Worm (Caenorhabditis elegans) whole organism, L4 larva: ENCODE data around the gene M110.7.

Experiments
- D1046.2 ChIP-seq: fragments of 200-800 bp; sonication (Bioruptor generic); IDR thresholded peaks from 2 replicates; pipeline ENCODE4 v1.3.6; 2022; ENCODE audit warnings: missing genetic modification characterization, missing compliant biosample characterization
- F10B5.3 ChIP-seq: sonication (generic microtip); optimal IDR thresholded peaks from 2 replicates; lab custom pipeline; 2016; ENCODE audit warnings: mild to moderate bottlenecking, missing genetic modification characterization, missing compliant biosample characterization
- F26F4.8 ChIP-seq: fragments of 200-800 bp; sonication (Bioruptor generic); conservative IDR thresholded peaks from 2 replicates; pipeline ENCODE4 v1.3.6; 2022; ENCODE audit warnings: missing genetic modification characterization, missing compliant biosample characterization
- R02D3.7 ChIP-seq: fragments of 150-350 bp; sonication (generic microtip); optimal IDR thresholded peaks from 3 replicates; lab custom pipeline; 2014; ENCODE audit warnings: missing biosample characterization, missing genetic modification characterization
- T20F7.1 ChIP-seq: fragments of 200-800 bp; sonication (Bioruptor generic); optimal IDR thresholded peaks from 2 replicates; lab custom pipeline; 2018; ENCODE audit warnings: mild to moderate bottlenecking, missing genetic modification characterization, missing compliant biosample characterization
- Y75B8A.6 ChIP-seq: fragments of 200-800 bp; sonication (Bioruptor generic); IDR thresholded peaks from 2 replicates; pipeline ENCODE4 v1.3.6; 2022; ENCODE audit warnings: missing genetic modification reagents, missing genetic modification characterization, missing compliant biosample characterization
- aha-1 ChIP-seq: fragments of 150-350 bp; peaks from one replicate; lab custom pipeline; 2014; ENCODE audit warnings: missing biosample characterization, missing genetic modification characterization
- ama-1 ChIP-seq: fragments of 150-350 bp; optimal IDR thresholded peaks from 2 replicates; lab custom pipeline; 2014; ENCODE audit warnings: inconsistent platforms, mixed read lengths
- arid-1 ChIP-seq: fragments of 200-800 bp; sonication (Bioruptor generic); conservative IDR thresholded peaks from 2 replicates; pipeline ENCODE4 v1.3.6; 2022; ENCODE audit warnings: missing genetic modification reagents, missing genetic modification characterization, missing compliant biosample characterization
- attf-4 ChIP-seq: sonication (generic microtip); optimal IDR thresholded peaks from 3 replicates; lab custom pipeline; 2017; ENCODE audit warnings: missing biosample characterization, missing genetic modification characterization
- ceh-20 ChIP-seq: fragments of 200-800 bp; sonication (Bioruptor generic); IDR thresholded peaks from 2 replicates; pipeline ENCODE4 v1.3.6; 2022; ENCODE audit warnings: missing genetic modification reagents, missing genetic modification characterization, missing compliant biosample characterization
- ceh-28 ChIP-seq: fragments of 150-350 bp; optimal IDR thresholded peaks from 2 replicates; lab custom pipeline; 2014; ENCODE audit warnings: missing biosample characterization, missing genetic modification reagents, missing genetic modification characterization
- ceh-62 ChIP-seq: sonication (generic microtip); optimal IDR thresholded peaks from 2 replicates; lab custom pipeline; 2017; ENCODE audit warnings: missing biosample characterization, missing genetic modification characterization
- ces-1 ChIP-seq: fragments of 150-350 bp; sonication (generic microtip); optimal IDR thresholded peaks from 4 replicates; lab custom pipeline; 2014; ENCODE audit warnings: missing biosample characterization, missing genetic modification reagents, missing genetic modification characterization
- cey-2 ChIP-seq: sonication (generic microtip); optimal IDR thresholded peaks from 3 replicates; lab custom pipeline; 2017; ENCODE audit warnings: missing genetic modification characterization, mild to moderate bottlenecking, missing compliant biosample characterization, antibody characterized with exemption, borderline replicate concordance; ENCODE audit not compliant: insufficient read depth
- daf-12 ChIP-seq: fragments of 150-350 bp; optimal IDR thresholded peaks from 2 replicates; lab custom pipeline; 2014; ENCODE audit warnings: missing biosample characterization, missing genetic modification reagents, missing genetic modification characterization
- daf-16 ChIP-seq, 3 experiments: sonication (generic microtip); optimal IDR thresholded peaks; 2 replicates each; lab custom pipeline; 2016 to 2017; ENCODE audit warnings: missing genetic modification characterization in 3 of 3, missing genetic modification reagents in 3 of 3, mild to moderate bottlenecking in 2 of 3, missing compliant biosample characterization in 2 of 3, missing biosample characterization in 1 of 3, moderate library complexity in 1 of 3
- daf-19 ChIP-seq: fragments of 200-800 bp; sonication (Bioruptor generic); conservative IDR thresholded peaks from 2 replicates; pipeline ENCODE4 v1.3.6; 2022; ENCODE audit warnings: missing genetic modification characterization, missing compliant biosample characterization
- daf-8 ChIP-seq: fragments of 200-800 bp; sonication (Bioruptor generic); IDR thresholded peaks from 2 replicates; pipeline ENCODE4 v1.3.6; 2022; ENCODE audit warnings: missing genetic modification characterization, missing compliant biosample characterization
- dmd-6 ChIP-seq: fragments of 200-800 bp; sonication (Bioruptor generic); IDR thresholded peaks from 2 replicates; pipeline ENCODE4 v1.3.6; 2022; ENCODE audit warnings: missing genetic modification reagents, missing genetic modification characterization, missing compliant biosample characterization
- dmd-8 ChIP-seq: fragments of 200-800 bp; sonication (Bioruptor generic); IDR thresholded peaks from 2 replicates; pipeline ENCODE4 v1.3.6; 2022; ENCODE audit warnings: missing genetic modification characterization, missing compliant biosample characterization
- dmd-9 ChIP-seq: fragments of 200-800 bp; sonication (Bioruptor generic); IDR thresholded peaks from 2 replicates; pipeline ENCODE4 v1.3.6; 2022; ENCODE audit warnings: missing genetic modification reagents, missing genetic modification characterization, missing compliant biosample characterization
- dve-1 ChIP-seq: sonication (generic microtip); optimal IDR thresholded peaks from 2 replicates; lab custom pipeline; 2017; ENCODE audit warnings: antibody characterized with exemption, mild to moderate bottlenecking, missing genetic modification characterization, missing compliant biosample characterization; ENCODE audit not compliant: insufficient read depth
- egl-27 ChIP-seq: sonication (generic microtip); optimal IDR thresholded peaks from 3 replicates; lab custom pipeline; 2017; ENCODE audit warnings: missing biosample characterization, missing genetic modification reagents, missing genetic modification characterization
- fos-1 ChIP-seq: fragments of 150-350 bp; optimal IDR thresholded peaks from 2 replicates; lab custom pipeline; 2014; ENCODE audit warnings: missing biosample characterization, missing genetic modification characterization
- gei-8 ChIP-seq: fragments of 200-800 bp; sonication (Bioruptor generic); optimal IDR thresholded peaks from 2 replicates; lab custom pipeline; 2018; ENCODE audit warnings: mild to moderate bottlenecking, missing genetic modification characterization, missing compliant biosample characterization
- hlh-11 ChIP-seq: fragments of 200-800 bp; sonication (Bioruptor generic); optimal IDR thresholded peaks from 2 replicates; lab custom pipeline; 2018; ENCODE audit warnings: mild to moderate bottlenecking, missing genetic modification characterization, missing compliant biosample characterization
- lim-7 ChIP-seq: fragments of 200-800 bp; sonication (Bioruptor generic); IDR thresholded peaks from 2 replicates; pipeline ENCODE4 v1.3.6; 2022; ENCODE audit warnings: missing genetic modification characterization, missing compliant biosample characterization
- lin-15B ChIP-seq: fragments of 150-350 bp; sonication (generic microtip); optimal IDR thresholded peaks from 3 replicates; lab custom pipeline; 2014; ENCODE audit warnings: missing biosample characterization, missing genetic modification characterization
- lin-39 ChIP-seq: fragments of 150-350 bp; optimal IDR thresholded peaks from 2 replicates; lab custom pipeline; 2014; ENCODE audit warnings: missing biosample characterization, missing genetic modification reagents, missing genetic modification characterization
- madf-5 ChIP-seq, 2 experiments: fragments of 200-800 bp; sonication (Bioruptor generic); IDR thresholded peaks; 2 replicates each; pipeline ENCODE4 v1.3.6; 2022; ENCODE audit warnings: missing compliant biosample characterization in 2 of 2, missing genetic modification characterization in 2 of 2
- madf-9 ChIP-seq: fragments of 200-800 bp; sonication (Bioruptor generic); conservative IDR thresholded peaks from 2 replicates; pipeline ENCODE4 v1.3.6; 2022; ENCODE audit warnings: missing genetic modification reagents, missing genetic modification characterization, missing compliant biosample characterization
- mdt-29 ChIP-seq: fragments of 200-800 bp; sonication (Bioruptor generic); IDR thresholded peaks from 2 replicates; pipeline ENCODE4 v1.3.6; 2022; ENCODE audit warnings: missing genetic modification reagents, missing genetic modification characterization, missing compliant biosample characterization
- mxl-3 ChIP-seq: fragments of 200-800 bp; sonication (Bioruptor generic); optimal IDR thresholded peaks from 2 replicates; lab custom pipeline; 2018; ENCODE audit warnings: mild to moderate bottlenecking, missing genetic modification characterization, missing compliant biosample characterization
- nhr-10 ChIP-seq: fragments of 150-350 bp; optimal IDR thresholded peaks from 2 replicates; lab custom pipeline; 2014; ENCODE audit warnings: missing biosample characterization, missing genetic modification characterization
- nhr-11 ChIP-seq: fragments of 150-350 bp; optimal IDR thresholded peaks from 2 replicates; lab custom pipeline; 2014; ENCODE audit warnings: missing biosample characterization, missing genetic modification characterization
- nhr-111 ChIP-seq: fragments of 200-800 bp; sonication (Bioruptor generic); optimal IDR thresholded peaks from 2 replicates; lab custom pipeline; 2018; ENCODE audit warnings: mild to moderate bottlenecking, missing genetic modification characterization, missing compliant biosample characterization
- nhr-28 ChIP-seq: fragments of 150-350 bp; optimal IDR thresholded peaks from 2 replicates; lab custom pipeline; 2014; ENCODE audit warnings: missing biosample characterization, missing genetic modification characterization
- nhr-48 ChIP-seq: sonication (generic microtip); optimal IDR thresholded peaks from 2 replicates; lab custom pipeline; 2016; ENCODE audit warnings: mild to moderate bottlenecking, missing genetic modification characterization, missing compliant biosample characterization
- nhr-76 ChIP-seq: fragments of 150-350 bp; optimal IDR thresholded peaks from 2 replicates; lab custom pipeline; 2014; ENCODE audit warnings: missing biosample characterization, missing genetic modification characterization
- php-3 ChIP-seq: fragments of 200-800 bp; sonication (Bioruptor generic); IDR thresholded peaks from 2 replicates; pipeline ENCODE4 v1.3.6; 2022; ENCODE audit warnings: missing genetic modification reagents, missing genetic modification characterization, missing compliant biosample characterization
- skn-1 ChIP-seq: fragments of 150-350 bp; optimal IDR thresholded peaks from 2 replicates; lab custom pipeline; 2014; ENCODE audit warnings: missing biosample characterization, missing genetic modification characterization
- snpc-1.2 ChIP-seq: fragments of 200-800 bp; sonication (Bioruptor generic); IDR thresholded peaks from 2 replicates; pipeline ENCODE4 v1.3.6; 2022; ENCODE audit warnings: missing genetic modification reagents, missing genetic modification characterization, missing compliant biosample characterization
- spr-3 ChIP-seq: fragments of 200-800 bp; sonication (Bioruptor generic); optimal IDR thresholded peaks from 2 replicates; lab custom pipeline; 2018; ENCODE audit warnings: mild to moderate bottlenecking, missing genetic modification characterization, missing compliant biosample characterization
- tra-1 ChIP-seq: fragments of 200-800 bp; sonication (Bioruptor generic); IDR thresholded peaks from 2 replicates; pipeline ENCODE4 v1.3.6; 2022; ENCODE audit warnings: missing genetic modification reagents, missing genetic modification characterization, missing compliant biosample characterization
- unc-130 ChIP-seq: sonication (generic microtip); optimal IDR thresholded peaks from 2 replicates; lab custom pipeline; 2016; ENCODE audit warnings: missing genetic modification reagents, missing genetic modification characterization, missing compliant biosample characterization
- unc-39 ChIP-seq: sonication (generic microtip); optimal IDR thresholded peaks from 2 replicates; lab custom pipeline; 2017; ENCODE audit warnings: missing biosample characterization, missing genetic modification characterization
- unc-62 ChIP-seq, 3 experiments: fragments of 150-350 bp in 1 of 3; sonication (generic microtip); optimal IDR thresholded peaks in 2 of 3; peaks in 1 of 3; 1 replicate in 1 of 3; 2 replicates in 2 of 3; lab custom pipeline; 2014 to 2017; ENCODE audit warnings: missing biosample characterization in 3 of 3, missing genetic modification characterization in 3 of 3, missing genetic modification reagents in 3 of 3, missing genotype in 1 of 3
- vab-7 ChIP-seq: fragments of 200-800 bp; sonication (Bioruptor generic); IDR thresholded peaks from 2 replicates; pipeline ENCODE4 v1.3.6; 2022; ENCODE audit warnings: missing genetic modification reagents, missing genetic modification characterization, missing compliant biosample characterization
- zfp-2 ChIP-seq: sonication (generic microtip); optimal IDR thresholded peaks from 2 replicates; lab custom pipeline; 2016; ENCODE audit warnings: mild to moderate bottlenecking, missing genetic modification characterization, missing compliant biosample characterization

Gene M110.7

DNA sequence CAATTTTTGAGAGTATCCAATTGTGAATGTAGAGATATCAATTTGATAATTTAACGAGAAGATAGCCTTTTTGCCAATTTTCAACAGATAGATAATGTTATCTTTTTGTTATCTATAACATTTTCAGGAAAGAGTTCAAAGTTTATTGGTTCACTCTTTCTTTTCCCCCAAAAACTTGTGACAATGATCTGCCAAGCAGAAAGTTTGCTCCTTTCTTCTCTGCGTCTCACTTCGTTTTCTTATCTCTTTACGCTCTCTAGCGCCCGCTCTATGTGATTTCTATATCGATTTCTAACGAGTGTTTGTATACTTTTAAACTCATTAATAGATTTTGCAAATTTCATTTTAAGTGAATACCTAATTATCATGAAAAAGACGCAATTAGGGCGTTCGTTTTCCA is 6.1 kb upstream of the M110.7 start (continued):
- TF ChIP-seq dmd-9 (GFP tag; lab: Robert Waterston, UW) (no peak), daf-12 (tag; lab: Kevin White, UChicago) (no peak), lin-15B (tag; lab: Kevin White, UChicago) (no peak), spr-3 (no peak), vab-7 (no peak), skn-1 (tag; lab: Kevin White, UChicago) (no peak), nhr-10 (no peak), F26F4.8 (GFP tag; lab: Robert Waterston, UW) (no peak), unc-130 (no peak), D1046.2 (GFP tag; lab: Robert Waterston, UW) (no peak), dve-1 (tag; lab: Kevin White, UChicago) (peak; percentile 81), aha-1 (no peak), nhr-111 (GFP tag; lab: Kevin White, UChicago) (no peak), nhr-76 (tag; lab: Kevin White, UChicago) (no peak), mdt-29 (GFP tag; lab: Robert Waterston, UW) (no peak), ceh-62 (no peak), madf-9 (GFP tag; lab: Robert Waterston, UW) (no peak), hlh-11 (peak; percentile 51), dmd-8 (GFP tag; lab: Robert Waterston, UW) (no peak), cey-2 (no peak), attf-4 (tag; lab: Kevin White, UChicago) (no peak), Y75B8A.6 (GFP tag; lab: Robert Waterston, UW) (no peak), unc-62 (GFP tag; optimal IDR thresholded peaks at IDR 0.05 in 1 of 2; lab: Kevin White, UChicago) (no peak), unc-62 (tag; optimal IDR thresholded peaks at IDR 0.05; lab: Kevin White, UChicago) (no peak), madf-5 (GFP tag; IDR thresholded peaks at IDR 0.05; lab: Robert Waterston, UW) (no peak), lin-39 (tag; lab: Kevin White, UChicago) (no peak), nhr-11 (tag; lab: Kevin White, UChicago) (no peak), F10B5.3 (no peak), dmd-6 (GFP tag; lab: Robert Waterston, UW) (peak; percentile 64), fos-1 (no peak), nhr-48 (no peak), php-3 (no peak), zfp-2 (tag; lab: Kevin White, UChicago) (no peak), ceh-20 (no peak), ces-1 (GFP tag; lab: Kevin White, UChicago) (no peak), ama-1 (lab: Kevin White, UChicago) (no peak), snpc-1.2 (GFP tag; lab: Robert Waterston, UW) (no peak), daf-8 (GFP tag; lab: Robert Waterston, UW) (no peak), daf-19 (no peak), T20F7.1 (GFP tag; lab: Kevin White, UChicago) (no peak), R02D3.7 (tag; lab: Kevin White, UChicago) (no peak), mxl-3 (GFP tag; lab: Kevin White, UChicago) (no peak), egl-27 (no peak), unc-39 (tag; lab: Kevin White, UChicago) (no peak)

- TF ChIP-seq hlh-11 (no peak), nhr-28 (tag; lab: Kevin White, UChicago) (no peak), dmd-9 (GFP tag; lab: Robert Waterston, UW) (no peak), daf-19 (no peak), gei-8 (GFP tag; lab: Kevin White, UChicago) (no peak), nhr-48 (no peak), tra-1 (GFP tag; lab: Robert Waterston, UW) (no peak), daf-16 (GFP tag; optimal IDR thresholded peaks at IDR 0.05; lab: Kevin White, UChicago) (no peak), daf-16 (tag; optimal IDR thresholded peaks at IDR 0.05; lab: Kevin White, UChicago) (no peak), ceh-28 (no peak), vab-7 (no peak), T20F7.1 (GFP tag; lab: Kevin White, UChicago) (no peak), arid-1 (GFP tag; lab: Robert Waterston, UW) (no peak), skn-1 (tag; lab: Kevin White, UChicago) (no peak), unc-39 (tag; lab: Kevin White, UChicago) (no peak), lim-7 (GFP tag; lab: Robert Waterston, UW) (no peak), dve-1 (tag; lab: Kevin White, UChicago) (no peak), nhr-11 (tag; lab: Kevin White, UChicago) (no peak)
Measured at ce11 chrII:8230976-8231375, 1.6 kb upstream of the M110.7 start, which contains the start of gene M110.9. M110.9 (plus strand) TSS chrII:8231276.
